Worm (Caenorhabditis elegans) whole organism, mixed stage, embryonic: ENCODE data around the gene F22B5.6.

ENCODE experiments used
- M03D4.4 ChIP-seq: sonication (generic microtip); optimal IDR thresholded peaks from 2 replicates; lab custom pipeline; 2017; ENCODE audit warnings: mild to moderate bottlenecking, missing genetic modification characterization, missing compliant biosample characterization
- bed-3 ChIP-seq: fragments of 200-800 bp; sonication (Bioruptor generic); optimal IDR thresholded peaks from 3 replicates; lab custom pipeline; 2018; ENCODE audit warnings: mild to moderate bottlenecking, missing genetic modification characterization, moderate library complexity, missing compliant biosample characterization
- blmp-1 ChIP-seq: fragments of 150-350 bp; optimal IDR thresholded peaks from 2 replicates; lab custom pipeline; 2014; ENCODE audit warnings: missing biosample characterization, missing genetic modification characterization
- ceh-39 ChIP-seq: fragments of 150-350 bp; optimal IDR thresholded peaks from 2 replicates; lab custom pipeline; 2014; ENCODE audit warnings: missing biosample characterization, missing genetic modification characterization
- ceh-43 ChIP-seq: fragments of 200-800 bp; sonication (Bioruptor generic); optimal IDR thresholded peaks from 2 replicates; lab custom pipeline; 2018; ENCODE audit warnings: mild to moderate bottlenecking, missing genetic modification characterization, moderate library complexity, missing compliant biosample characterization
- ceh-83 ChIP-seq: fragments of 200-800 bp; sonication (Bioruptor generic); optimal IDR thresholded peaks from 2 replicates; lab custom pipeline; 2018; ENCODE audit warnings: mild to moderate bottlenecking, missing genetic modification characterization, missing compliant biosample characterization
- ces-1 ChIP-seq: fragments of 150-350 bp; optimal IDR thresholded peaks from 2 replicates; lab custom pipeline; 2014; ENCODE audit warnings: missing biosample characterization, missing genetic modification reagents, missing genetic modification characterization
- cnd-1 ChIP-seq: fragments of 200-800 bp; sonication (Bioruptor generic); optimal IDR thresholded peaks from 2 replicates; lab custom pipeline; 2018; ENCODE audit warnings: mild to moderate bottlenecking, missing genetic modification characterization, missing compliant biosample characterization
- elt-1 ChIP-seq: sonication (generic microtip); optimal IDR thresholded peaks from 2 replicates; lab custom pipeline; 2017; ENCODE audit warnings: missing genetic modification characterization, mild to moderate bottlenecking, missing compliant biosample characterization, antibody characterized with exemption, moderate library complexity, borderline replicate concordance; ENCODE audit not compliant: insufficient read depth
- flh-1 ChIP-seq: fragments of 200-800 bp; sonication (Bioruptor generic); optimal IDR thresholded peaks from 2 replicates; lab custom pipeline; 2018; ENCODE audit warnings: mild to moderate bottlenecking, missing genetic modification characterization, moderate library complexity, missing compliant biosample characterization
- ham-2 ChIP-seq: fragments of 200-800 bp; sonication (Bioruptor generic); optimal IDR thresholded peaks from 2 replicates; lab custom pipeline; 2018; ENCODE audit warnings: mild to moderate bottlenecking, missing genetic modification characterization, missing compliant biosample characterization
- hlh-1 ChIP-seq: fragments of 150-350 bp; optimal IDR thresholded peaks from 2 replicates; lab custom pipeline; 2014; ENCODE audit warnings: missing biosample characterization, missing genetic modification reagents, missing genetic modification characterization
- lin-13 ChIP-seq: fragments of 150-350 bp; optimal IDR thresholded peaks from 2 replicates; lab custom pipeline; 2014; ENCODE audit warnings: missing biosample characterization, missing genetic modification characterization
- lin-32 ChIP-seq: fragments of 200-800 bp; sonication (Bioruptor generic); optimal IDR thresholded peaks from 2 replicates; lab custom pipeline; 2018; ENCODE audit warnings: mild to moderate bottlenecking, missing genetic modification characterization, missing compliant biosample characterization
- lsy-2 ChIP-seq: fragments of 150-350 bp; optimal IDR thresholded peaks from 2 replicates; lab custom pipeline; 2014; ENCODE audit warnings: missing biosample characterization, missing genetic modification characterization
- mab-5 ChIP-seq: fragments of 150-350 bp; optimal IDR thresholded peaks from 2 replicates; lab custom pipeline; 2014; ENCODE audit warnings: missing biosample characterization, missing genetic modification characterization
- mep-1 ChIP-seq: fragments of 150-350 bp; optimal IDR thresholded peaks from 2 replicates; lab custom pipeline; 2017; ENCODE audit warnings: missing biosample characterization, missing genetic modification reagents, missing genetic modification characterization, inconsistent platforms
- mls-2 ChIP-seq: sonication (generic microtip); optimal IDR thresholded peaks from 2 replicates; lab custom pipeline; 2016; ENCODE audit warnings: mild to moderate bottlenecking, missing genetic modification characterization, moderate library complexity, missing compliant biosample characterization
- nhr-12 ChIP-seq: fragments of 150-350 bp; optimal IDR thresholded peaks from 2 replicates; lab custom pipeline; 2014; ENCODE audit warnings: missing biosample characterization, missing genetic modification characterization
- nhr-2 ChIP-seq: fragments of 150-350 bp; optimal IDR thresholded peaks from 2 replicates; lab custom pipeline; 2014; ENCODE audit warnings: missing biosample characterization, missing genetic modification characterization
- nhr-237 ChIP-seq: fragments of 150-350 bp; optimal IDR thresholded peaks from 2 replicates; lab custom pipeline; 2014; ENCODE audit warnings: missing biosample characterization, missing genetic modification characterization
- nhr-28 ChIP-seq: fragments of 150-350 bp; optimal IDR thresholded peaks from 2 replicates; lab custom pipeline; 2014; ENCODE audit warnings: missing biosample characterization, missing genetic modification characterization
- pha-4 ChIP-seq: fragments of 150-350 bp; optimal IDR thresholded peaks from 2 replicates; lab custom pipeline; 2018; ENCODE audit warnings: missing biosample characterization, missing genetic modification reagents, missing genetic modification characterization
- sem-2 ChIP-seq: fragments of 200-800 bp; sonication (Bioruptor generic); optimal IDR thresholded peaks from 2 replicates; lab custom pipeline; 2018; ENCODE audit warnings: mild to moderate bottlenecking, missing genetic modification characterization, missing compliant biosample characterization
- snpc-4 ChIP-seq: fragments of 150-350 bp; optimal IDR thresholded peaks from 2 replicates; lab custom pipeline; 2014; ENCODE audit warnings: missing biosample characterization, missing genetic modification characterization
- sptf-1 ChIP-seq: sonication (generic microtip); optimal IDR thresholded peaks from 2 replicates; lab custom pipeline; 2017; ENCODE audit warnings: mild to moderate bottlenecking, missing genetic modification characterization, moderate library complexity, missing compliant biosample characterization
- tbx-8 ChIP-seq: fragments of 200-800 bp; sonication (Bioruptor generic); optimal IDR thresholded peaks from 2 replicates; lab custom pipeline; 2018; ENCODE audit warnings: mild to moderate bottlenecking, missing genetic modification characterization, moderate library complexity, missing compliant biosample characterization
- unc-120 ChIP-seq: sonication (generic microtip); optimal IDR thresholded peaks from 2 replicates; lab custom pipeline; 2017; ENCODE audit warnings: missing genetic modification characterization, missing compliant biosample characterization; ENCODE audit not compliant: poor library complexity, severe bottlenecking
- unc-62 ChIP-seq: fragments of 150-350 bp; optimal IDR thresholded peaks from 2 replicates; lab custom pipeline; 2014; ENCODE audit warnings: missing biosample characterization, missing genetic modification reagents, missing genetic modification characterization
- ztf-11 ChIP-seq: fragments of 150-350 bp; optimal IDR thresholded peaks from 2 replicates; lab custom pipeline; 2014; ENCODE audit warnings: missing biosample characterization, missing genetic modification characterization

F22B5.6 gene

ce11 chrII:8449660-8450118 lies 6.3 kb downstream of the F22B5.6 start, which contains the start of gene F22B5.4:
TSS of gene F22B5.4 (plus strand) at chrII:8449710.
- TF ChIP-seq ceh-43 = no peak
- no peak for TF ChIP-seq flh-1 (GFP tag; lab: Kevin White, UChicago)
- TF ChIP-seq snpc-4 (tag; lab: Kevin White, UChicago) = no peak
- no peak for TF ChIP-seq tbx-8 (GFP tag; lab: Kevin White, UChicago)
- no peak for TF ChIP-seq mls-2 (tag; lab: Kevin White, UChicago)
- no peak for TF ChIP-seq pha-4 (tag; lab: Kevin White, UChicago)
- TF ChIP-seq blmp-1 (tag; lab: Kevin White, UChicago) = no peak
- TF ChIP-seq M03D4.4 (tag; lab: Kevin White, UChicago) = no peak
- no peak for TF ChIP-seq lsy-2 (tag; lab: Kevin White, UChicago)
- TF ChIP-seq lin-13 (tag; lab: Kevin White, UChicago) = no peak
- no peak for TF ChIP-seq nhr-237 (tag; lab: Kevin White, UChicago)
- TF ChIP-seq ztf-11 (tag; lab: Kevin White, UChicago) = no peak
- TF ChIP-seq nhr-12 (tag; lab: Kevin White, UChicago) = no peak

- no peak for TF ChIP-seq ceh-39
- TF ChIP-seq tbx-8 (GFP tag; lab: Kevin White, UChicago) = no peak
- no peak for TF ChIP-seq blmp-1 (tag; lab: Kevin White, UChicago)
- TF ChIP-seq ham-2 (GFP tag; lab: Kevin White, UChicago) = no peak
- TF ChIP-seq sptf-1 = no peak
- no peak for TF ChIP-seq cnd-1
Observed at ce11 chrII:8446731-8447130, 9.3 kb downstream of the F22B5.6 start, which contains the start of gene cut-3. TSS of gene cut-3 (minus strand) at chrII:8446831.

- TF ChIP-seq mab-5 (tag; lab: Kevin White, UChicago) = no peak
- no peak for TF ChIP-seq pha-4 (tag; lab: Kevin White, UChicago)
- TF ChIP-seq lin-13 (tag; lab: Kevin White, UChicago) = no peak
- no peak for TF ChIP-seq bed-3 (GFP tag; lab: Kevin White, UChicago)
- TF ChIP-seq ham-2 (GFP tag; lab: Kevin White, UChicago) = no peak
- no peak for TF ChIP-seq unc-62 (GFP tag; lab: Kevin White, UChicago)
- no peak for TF ChIP-seq hlh-1 (tag; lab: Kevin White, UChicago)
- no peak for TF ChIP-seq nhr-28 (tag; lab: Kevin White, UChicago)
- TF ChIP-seq ceh-83 (GFP tag; lab: Kevin White, UChicago) = no peak
- TF ChIP-seq mep-1 (tag; lab: Kevin White, UChicago) = no peak
- no peak for TF ChIP-seq blmp-1 (tag; lab: Kevin White, UChicago)
- no peak for TF ChIP-seq mls-2 (tag; lab: Kevin White, UChicago)
- no peak for TF ChIP-seq sem-2 (GFP tag; lab: Kevin White, UChicago)
Observed at ce11 chrII:8444007-8444406, 12.0 kb downstream of the F22B5.6 start, which contains the start of gene evl-20. TSS of gene evl-20 (plus strand) at chrII:8444307.

- TF ChIP-seq ces-1 (GFP tag; lab: Kevin White, UChicago) = no peak
- no peak for TF ChIP-seq pha-4 (tag; lab: Kevin White, UChicago)
- no peak for TF ChIP-seq bed-3 (GFP tag; lab: Kevin White, UChicago)
- no peak for TF ChIP-seq elt-1 (tag; lab: Kevin White, UChicago)
- TF ChIP-seq unc-120 (tag; lab: Kevin White, UChicago) = no peak
- TF ChIP-seq nhr-28 (tag; lab: Kevin White, UChicago) = no peak
- TF ChIP-seq lin-32 (GFP tag; lab: Kevin White, UChicago) = no peak
- no peak for TF ChIP-seq flh-1 (GFP tag; lab: Kevin White, UChicago)
- no peak for TF ChIP-seq ceh-83 (GFP tag; lab: Kevin White, UChicago)
- TF ChIP-seq nhr-12 (tag; lab: Kevin White, UChicago) = no peak
- TF ChIP-seq tbx-8 (GFP tag; lab: Kevin White, UChicago) = no peak
- no peak for TF ChIP-seq lsy-2 (tag; lab: Kevin White, UChicago)
- TF ChIP-seq, all 35 proteins: peak for 0
Observed at ce11 chrII:8442717-8443223, 13.2 kb downstream of the F22B5.6 start, which contains the start of gene eif-3.G. TSS of gene eif-3.G (plus strand) at chrII:8442767.

- TF ChIP-seq lin-32 (GFP tag; lab: Kevin White, UChicago) (peak; percentile 17), hlh-1 (tag; lab: Kevin White, UChicago) (peak; percentile 3), bed-3 (GFP tag; lab: Kevin White, UChicago) (no peak), ham-2 (GFP tag; lab: Kevin White, UChicago) (peak; percentile 33), nhr-28 (tag; lab: Kevin White, UChicago) (no peak), lsy-2 (tag; lab: Kevin White, UChicago) (peak; percentile 92), mep-1 (tag; lab: Kevin White, UChicago) (peak; percentile 73), lin-13 (tag; lab: Kevin White, UChicago) (peak; percentile 34), unc-120 (tag; lab: Kevin White, UChicago) (peak; percentile 78), nhr-237 (tag; lab: Kevin White, UChicago) (peak; percentile 47), nhr-2 (tag; lab: Kevin White, UChicago) (no peak), ces-1 (GFP tag; lab: Kevin White, UChicago) (peak; percentile 4)
Observed at ce11 chrII:8442176-8442575, 13.8 kb downstream of the F22B5.6 start.
